Fruit fly (Drosophila melanogaster) whole organism: ENCODE measurements around the gene FucTD.

Source experiments
- CG8478 ChIP-seq: fragments of >200 bp; optimal IDR thresholded peaks from 2 replicates; lab custom pipeline; 2018; ENCODE audit warnings: inconsistent platforms
- pan ChIP-seq: fragments of >200 bp; optimal IDR thresholded peaks from 2 replicates; lab custom pipeline; 2017
- psq ChIP-seq: fragments of >200 bp; optimal IDR thresholded peaks from 2 replicates; lab custom pipeline; 2017

DNA sequence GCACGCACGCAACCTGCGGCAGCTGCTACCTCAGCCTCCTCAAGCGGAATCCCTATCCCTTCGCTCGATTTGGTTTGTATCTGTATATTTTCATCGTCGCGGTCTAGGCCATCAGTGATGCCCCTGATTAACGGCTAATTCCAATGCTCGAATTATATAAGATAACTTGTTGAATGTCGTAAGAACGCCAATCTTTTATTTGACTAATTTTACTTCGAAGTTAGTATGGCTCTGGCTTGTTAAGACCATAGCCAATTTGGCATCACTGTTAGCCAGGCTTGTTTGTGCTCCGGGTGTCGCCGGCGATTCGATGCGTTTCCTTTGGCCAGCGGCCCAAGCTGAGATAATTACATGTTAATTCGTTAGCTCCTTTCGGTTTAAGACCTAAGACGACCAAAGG, 2.0 kb upstream of the FucTD start:
- no peak for TF ChIP-seq psq (lab: Kevin White, UChicago)
- TF ChIP-seq pan (lab: Kevin White, UChicago), result no peak
- no peak for TF ChIP-seq CG8478 (lab: Kevin White, UChicago)
